Worm (Caenorhabditis elegans) whole organism, L2 larva: ENCODE results near the gene twk-42.

ENCODE experiments used
- F13H6.1 ChIP-seq: sonication (generic microtip); optimal IDR thresholded peaks from 2 replicates; lab custom pipeline; 2016; ENCODE audit warnings: missing genetic modification characterization, missing compliant biosample characterization
- blmp-1 ChIP-seq: sonication (generic microtip); optimal IDR thresholded peaks from 2 replicates; lab custom pipeline; 2017; ENCODE audit warnings: missing genetic modification characterization, mild to moderate bottlenecking, missing compliant biosample characterization, antibody characterized with exemption, moderate library complexity; ENCODE audit not compliant: insufficient read depth
- egl-27 ChIP-seq: sonication (generic microtip); optimal IDR thresholded peaks from 3 replicates; lab custom pipeline; 2017; ENCODE audit warnings: missing biosample characterization, missing genetic modification reagents, missing genetic modification characterization
- elt-1 ChIP-seq: fragments of 150-350 bp; optimal IDR thresholded peaks from 2 replicates; lab custom pipeline; 2014; ENCODE audit warnings: missing biosample characterization, missing genetic modification characterization
- lin-13 ChIP-seq: fragments of 150-350 bp; optimal IDR thresholded peaks from 2 replicates; lab custom pipeline; 2014; ENCODE audit warnings: missing biosample characterization, missing genetic modification reagents, missing genetic modification characterization
- nhr-10 ChIP-seq: sonication (generic microtip); optimal IDR thresholded peaks from 2 replicates; lab custom pipeline; 2017; ENCODE audit warnings: missing biosample characterization, missing genetic modification characterization
- unc-62 ChIP-seq: fragments of 150-350 bp; optimal IDR thresholded peaks from 2 replicates; lab custom pipeline; 2014; ENCODE audit warnings: missing biosample characterization, missing genetic modification reagents, missing genetic modification characterization
- ztf-11 ChIP-seq: sonication (generic microtip); optimal IDR thresholded peaks from 2 replicates; lab custom pipeline; 2017; ENCODE audit warnings: missing biosample characterization, missing genetic modification characterization
- ztf-4 ChIP-seq: fragments of 150-350 bp; optimal IDR thresholded peaks from 2 replicates; lab custom pipeline; 2014; ENCODE audit warnings: missing biosample characterization, missing genetic modification characterization

DNA sequence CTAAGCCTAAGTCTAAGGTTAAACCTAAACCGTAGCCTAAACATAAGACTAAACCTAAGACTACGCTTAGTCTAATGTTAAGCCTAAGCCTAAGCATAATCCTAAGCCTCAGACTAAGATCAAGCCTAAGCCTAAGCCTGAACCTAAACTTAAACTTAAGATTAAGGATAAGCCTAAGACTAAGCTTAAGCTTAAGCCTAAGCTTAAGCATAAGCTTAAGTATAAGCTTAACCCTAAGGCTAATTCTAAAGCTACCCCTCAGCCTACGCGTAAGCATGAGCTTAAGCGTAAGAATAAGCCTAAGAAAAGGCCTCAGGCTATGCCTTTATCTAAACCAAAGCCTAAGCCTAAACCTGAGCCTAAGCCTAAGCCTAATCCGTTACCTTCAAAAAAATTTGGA lies 4.1 kb downstream of the twk-42 start:
- TF ChIP-seq lin-13 (GFP tag; lab: Kevin White, UChicago) (no peak), ztf-4 (tag; lab: Kevin White, UChicago) (no peak), F13H6.1 (no peak), elt-1 (tag; lab: Kevin White, UChicago) (no peak), egl-27 (no peak), ztf-11 (tag; lab: Kevin White, UChicago) (no peak), unc-62 (GFP tag; lab: Kevin White, UChicago) (no peak), nhr-10 (tag; lab: Kevin White, UChicago) (no peak), blmp-1 (tag; lab: Kevin White, UChicago) (no peak)
